Fruit fly (Drosophila melanogaster) whole organism, wandering third instar larva: Measurements from ENCODE around the gene Grx3.

Source experiments
- Abd-B ChIP-seq: fragments of >200 bp; optimal IDR thresholded peaks from 2 replicates; lab custom pipeline; 2017; ENCODE audit warnings: missing biosample characterization, missing genetic modification characterization
- CrebA ChIP-seq: fragments of 200-800 bp; sonication (Bioruptor generic); optimal IDR thresholded peaks from 2 replicates; lab custom pipeline; 2016; ENCODE audit warnings: missing biosample characterization, mild to moderate bottlenecking, missing genetic modification characterization, borderline replicate concordance
- Dfd ChIP-seq: fragments of >200 bp; optimal IDR thresholded peaks from 2 replicates; lab custom pipeline; 2017; ENCODE audit warnings: missing biosample characterization, missing genetic modification characterization
- Myc ChIP-seq: fragments of >200 bp; optimal IDR thresholded peaks from 2 replicates; lab custom pipeline; 2017
- dmrt93B ChIP-seq: fragments of 200-800 bp; sonication (Bioruptor generic); optimal IDR thresholded peaks from 2 replicates; lab custom pipeline; 2018; ENCODE audit warnings: missing biosample characterization, mild to moderate bottlenecking, missing genetic modification characterization
- fru ChIP-seq: fragments of 200-800 bp; sonication (Bioruptor generic); optimal IDR thresholded peaks from 3 replicates; lab custom pipeline; 2016; ENCODE audit warnings: missing biosample characterization, mild to moderate bottlenecking, missing genetic modification characterization
- jim ChIP-seq: fragments of 175-275, 200-325 bp; sonication (Bioruptor generic); optimal IDR thresholded peaks from 2 replicates; lab custom pipeline; 2016; ENCODE audit warnings: missing biosample characterization, mild to moderate bottlenecking, missing genetic modification characterization

- TF ChIP-seq dmrt93B: peak; percentile 90
- TF ChIP-seq jim (GFP tag; lab: Kevin White, UChicago): peak; percentile 78
- no peak for TF ChIP-seq Dfd (GFP tag; lab: Kevin White, UChicago)
- TF ChIP-seq fru (GFP tag; lab: Kevin White, UChicago): peak; percentile 94
- no peak for TF ChIP-seq CrebA (GFP tag; lab: Kevin White, UChicago)
- TF ChIP-seq Myc (lab: Kevin White, UChicago): no peak
- TF ChIP-seq Abd-B (GFP tag; lab: Kevin White, UChicago): no peak
These were observed 21.0 kb downstream of the Grx3 start, which contains the start of the genes Ing5 and CG7099 for dm6 chr2L:13387255-13387654.
